Fruit fly (Drosophila melanogaster): Measurements from ENCODE around the gene CG12523.
A peak's percentile ranks its signal among the peaks of the same experiment; 100 is the strongest.

dm6 chr3L:10785988-10786706 is 14.8 kb upstream of the CG12523 start:
- TF ChIP-seq brk (GFP tag; optimal IDR thresholded peaks at IDR 0.05), result no peak
- TF ChIP-seq usp (GFP tag; optimal IDR thresholded peaks at IDR 0.05), result no peak
- peak; percentile 44 for TF ChIP-seq fru (GFP tag; optimal IDR thresholded peaks at IDR 0.05)
- TF ChIP-seq N (GFP tag; optimal IDR thresholded peaks at IDR 0.05), result no peak
- no peak for TF ChIP-seq pan (optimal IDR thresholded peaks at IDR 0.05)

Data from whole organism, wandering third instar larva.